Fruit fly (Drosophila melanogaster) whole organism, embryonic: ENCODE measurements around the gene Tdg.

Experiments used
- Atf6 ChIP-seq: fragments of 200-800 bp; sonication (Bioruptor generic); IDR thresholded peaks from 2 replicates; pipeline ENCODE4 v1.3.6; 2022; ENCODE audit warnings: missing biosample characterization, missing genetic modification characterization
- CG10267 ChIP-seq: fragments of 200-800 bp; sonication (Bioruptor generic); optimal IDR thresholded peaks from 2 replicates; lab custom pipeline; 2018; ENCODE audit warnings: missing biosample characterization, mild to moderate bottlenecking, missing genetic modification characterization, moderate library complexity
- CG11085 ChIP-seq: fragments of 200-800 bp; sonication (Bioruptor generic); IDR thresholded peaks from 2 replicates; pipeline ENCODE4 v1.3.6; 2022; ENCODE audit warnings: missing biosample characterization, missing genetic modification characterization
- CG11093 ChIP-seq: fragments of 200-800 bp; sonication (Bioruptor generic); IDR thresholded peaks from 3 replicates; pipeline ENCODE4 v1.3.6; 2022; ENCODE audit warnings: missing biosample characterization, missing genetic modification characterization
- CG11504 ChIP-seq: fragments of 200-800 bp; sonication (Bioruptor generic); optimal IDR thresholded peaks from 3 replicates; lab custom pipeline; 2019; ENCODE audit warnings: missing biosample characterization, mild to moderate bottlenecking, missing genetic modification characterization, moderate library complexity
- CG13287 ChIP-seq: fragments of 200-800 bp; sonication (Bioruptor generic); IDR thresholded peaks from 2 replicates; pipeline ENCODE4 v1.3.6; 2022; ENCODE audit warnings: missing biosample characterization, missing genetic modification characterization; ENCODE audit not compliant: partially characterized antibody
- CG14441 ChIP-seq: fragments of 200-800 bp; sonication (Bioruptor generic); IDR thresholded peaks from 2 replicates; pipeline ENCODE4 v1.3.6; 2022; ENCODE audit warnings: missing biosample characterization, missing genetic modification characterization
- CG1602 ChIP-seq: fragments of 200-800 bp; sonication (Bioruptor generic); optimal IDR thresholded peaks from 3 replicates; lab custom pipeline; 2016; ENCODE audit warnings: missing biosample characterization, missing genetic modification characterization
- CG17361 ChIP-seq: fragments of 200-800 bp; sonication (Bioruptor generic); IDR thresholded peaks from 3 replicates; pipeline ENCODE4 v1.3.6; 2022; ENCODE audit warnings: missing biosample characterization, missing genetic modification characterization
- CG17612 ChIP-seq: fragments of 200-800 bp; sonication (Bioruptor generic); IDR thresholded peaks from 2 replicates; pipeline ENCODE4 v1.3.6; 2022; ENCODE audit warnings: missing biosample characterization, missing genetic modification characterization
- CG2202 ChIP-seq: fragments of 200-800 bp; sonication (Bioruptor generic); optimal IDR thresholded peaks from 2 replicates; lab custom pipeline; 2018; ENCODE audit warnings: missing biosample characterization, mild to moderate bottlenecking, missing genetic modification characterization
- CG5953 ChIP-seq: fragments of 200-800 bp; sonication (Bioruptor generic); IDR thresholded peaks from 2 replicates; pipeline ENCODE4 v1.3.6; 2022; ENCODE audit warnings: missing biosample characterization, missing genetic modification characterization
- CG6791 ChIP-seq: fragments of 200-800 bp; sonication (Bioruptor generic); IDR thresholded peaks from 3 replicates; pipeline ENCODE4 v1.3.6; 2022; ENCODE audit warnings: missing biosample characterization, missing genetic modification characterization; ENCODE audit not compliant: partially characterized antibody
- CG7556 ChIP-seq: fragments of 200-800 bp; sonication (Bioruptor generic); optimal IDR thresholded peaks from 2 replicates; lab custom pipeline; 2017; ENCODE audit warnings: missing biosample characterization, mild to moderate bottlenecking, missing genetic modification characterization
- CG8388 ChIP-seq: fragments of 200-800 bp; sonication (Bioruptor generic); optimal IDR thresholded peaks from 2 replicates; lab custom pipeline; 2019; ENCODE audit warnings: missing biosample characterization, mild to moderate bottlenecking, missing genetic modification characterization, moderate library complexity
- CG9876 ChIP-seq: fragments of 200-800 bp; sonication (Bioruptor generic); optimal IDR thresholded peaks from 2 replicates; lab custom pipeline; 2016; ENCODE audit warnings: missing biosample characterization, missing genetic modification characterization
- CkIIα-i1 ChIP-seq: fragments of 200-800 bp; sonication (Bioruptor generic); IDR thresholded peaks from 2 replicates; pipeline ENCODE4 v1.3.6; 2022; ENCODE audit warnings: missing biosample characterization, missing genetic modification characterization
- CrebB ChIP-seq: fragments of 200-800 bp; sonication (Bioruptor generic); optimal IDR thresholded peaks from 3 replicates; lab custom pipeline; 2018; ENCODE audit warnings: missing biosample characterization, mild to moderate bottlenecking, missing genetic modification characterization
- Dad ChIP-seq: fragments of 200-800 bp; sonication (Bioruptor generic); optimal IDR thresholded peaks from 3 replicates; lab custom pipeline; 2016; ENCODE audit warnings: missing biosample characterization, missing genetic modification characterization
- Dfd ChIP-seq, 2 experiments: fragments of >200 bp; optimal IDR thresholded peaks; 2 replicates each; lab custom pipeline; 2017; ENCODE audit warnings: missing biosample characterization in 2 of 2, missing genetic modification characterization in 2 of 2
- Dip2 ChIP-seq: fragments of 200-800 bp; sonication (Bioruptor generic); IDR thresholded peaks from 2 replicates; pipeline ENCODE4 v1.3.6; 2022; ENCODE audit warnings: missing biosample characterization, missing genetic modification characterization
- Dip3 ChIP-seq: fragments of 200-800 bp; sonication (Bioruptor generic); optimal IDR thresholded peaks from 3 replicates; lab custom pipeline; 2016; ENCODE audit warnings: missing biosample characterization, missing genetic modification characterization
- E2f1 ChIP-seq: fragments of 200-800 bp; sonication (Bioruptor generic); IDR thresholded peaks from 2 replicates; pipeline ENCODE4 v1.3.6; 2022; ENCODE audit warnings: missing biosample characterization, missing genetic modification characterization
- Gug ChIP-seq: fragments of 200-800 bp; sonication (Bioruptor generic); IDR thresholded peaks from 4 replicates; pipeline ENCODE4 v1.3.6; 2022; ENCODE audit warnings: missing biosample characterization, missing genetic modification characterization
- HHEX ChIP-seq: fragments of 200-800 bp; sonication (Bioruptor generic); optimal IDR thresholded peaks from 3 replicates; lab custom pipeline; 2017; ENCODE audit warnings: missing biosample characterization, mild to moderate bottlenecking, missing genetic modification characterization, missing genetic modification reagents
- HLH4C ChIP-seq: fragments of 200-800 bp; sonication (Bioruptor generic); IDR thresholded peaks from 3 replicates; pipeline ENCODE4 v1.3.6; 2022; ENCODE audit warnings: missing biosample characterization, missing genetic modification characterization; ENCODE audit not compliant: partially characterized antibody
- Hr39 ChIP-seq: fragments of >200 bp; optimal IDR thresholded peaks from 2 replicates; lab custom pipeline; 2017
- NC2β ChIP-seq: fragments of 200-800 bp; sonication (Bioruptor generic); optimal IDR thresholded peaks from 2 replicates; lab custom pipeline; 2016; ENCODE audit warnings: missing biosample characterization, missing genetic modification characterization
- NK7.1 ChIP-seq: fragments of 200-800 bp; sonication (Bioruptor generic); optimal IDR thresholded peaks from 3 replicates; lab custom pipeline; 2016; ENCODE audit warnings: missing biosample characterization, missing genetic modification characterization
- Nf-YB ChIP-seq: fragments of 200-800 bp; sonication (Bioruptor generic); optimal IDR thresholded peaks from 3 replicates; lab custom pipeline; 2019; ENCODE audit warnings: missing biosample characterization, mild to moderate bottlenecking, missing genetic modification characterization, moderate library complexity
- Optix ChIP-seq: fragments of 200-800 bp; sonication (Bioruptor generic); IDR thresholded peaks from 3 replicates; pipeline ENCODE4 v1.3.6; 2022; ENCODE audit warnings: missing biosample characterization, missing genetic modification characterization
- Tbp ChIP-seq: fragments of >200 bp; optimal IDR thresholded peaks from 2 replicates; lab custom pipeline; 2018; ENCODE audit warnings: missing biosample characterization, missing genetic modification characterization
- Usf ChIP-seq: fragments of 200-800 bp; sonication (Bioruptor generic); optimal IDR thresholded peaks from 2 replicates; lab custom pipeline; 2017; ENCODE audit warnings: missing genotype, missing biosample characterization, missing genetic modification characterization
- bab2 ChIP-seq: fragments of 200-800 bp; sonication (Bioruptor generic); optimal IDR thresholded peaks from 2 replicates; lab custom pipeline; 2016; ENCODE audit warnings: missing biosample characterization, missing genetic modification characterization
- bbx ChIP-seq: fragments of 200-800 bp; sonication (Bioruptor generic); IDR thresholded peaks from 2 replicates; pipeline ENCODE4 v1.3.6; 2022; ENCODE audit warnings: missing biosample characterization, missing genetic modification characterization; ENCODE audit not compliant: partially characterized antibody
- ci ChIP-seq: fragments of 200-800 bp; sonication (Bioruptor generic); IDR thresholded peaks from 3 replicates; pipeline ENCODE4 v1.3.6; 2022; ENCODE audit warnings: missing biosample characterization, missing genetic modification characterization
- corto ChIP-seq: fragments of 200-800 bp; sonication (Bioruptor generic); optimal IDR thresholded peaks from 2 replicates; lab custom pipeline; 2016; ENCODE audit warnings: missing biosample characterization, mild to moderate bottlenecking, missing genetic modification characterization, moderate library complexity
- crc ChIP-seq: fragments of 200-800 bp; sonication (Bioruptor generic); optimal IDR thresholded peaks from 2 replicates; lab custom pipeline; 2016; ENCODE audit warnings: missing biosample characterization, missing genetic modification characterization
- crol ChIP-seq: fragments of 200-800 bp; sonication (Bioruptor generic); IDR thresholded peaks from 2 replicates; pipeline ENCODE4 v1.3.6; 2022; ENCODE audit warnings: missing biosample characterization, missing genetic modification characterization
- esg ChIP-seq: fragments of 200-800 bp; sonication (Bioruptor generic); conservative IDR thresholded peaks from 2 replicates; pipeline ENCODE4 v1.3.6; 2022; ENCODE audit warnings: missing biosample characterization, missing genetic modification characterization
- fd96Cb ChIP-seq: fragments of 200-800 bp; sonication (Bioruptor generic); optimal IDR thresholded peaks from 2 replicates; lab custom pipeline; 2018; ENCODE audit warnings: missing biosample characterization, mild to moderate bottlenecking, missing genetic modification characterization, moderate library complexity
- gt ChIP-seq: fragments of 200-800 bp; sonication (Bioruptor generic); IDR thresholded peaks from 2 replicates; pipeline ENCODE4 v1.3.6; 2022; ENCODE audit warnings: missing biosample characterization, missing genetic modification characterization
- ham ChIP-seq: fragments of 200-800 bp; sonication (Bioruptor generic); IDR thresholded peaks from 2 replicates; pipeline ENCODE4 v1.3.6; 2022; ENCODE audit warnings: missing biosample characterization, missing genetic modification characterization
- insv ChIP-seq, 2 experiments: fragments of 200-800 bp; sonication (Bioruptor generic); optimal IDR thresholded peaks; 3 replicates each; lab custom pipeline; 2016 to 2018; ENCODE audit warnings: missing biosample characterization in 2 of 2, missing genetic modification characterization in 2 of 2
- lbe ChIP-seq: fragments of 200-800 bp; sonication (Bioruptor generic); optimal IDR thresholded peaks from 2 replicates; lab custom pipeline; 2016; ENCODE audit warnings: missing biosample characterization, mild to moderate bottlenecking, missing genetic modification characterization
- odd ChIP-seq: fragments of 200-800 bp; sonication (Bioruptor generic); optimal IDR thresholded peaks from 2 replicates; lab custom pipeline; 2017; ENCODE audit warnings: missing biosample characterization, mild to moderate bottlenecking, missing genetic modification characterization
- pan ChIP-seq, 4 experiments: fragments of >200 bp in 3 of 4; fragments of 200-800 bp in 1 of 4; sonication (Bioruptor generic) in 1 of 4; optimal IDR thresholded peaks in 3 of 4; IDR thresholded peaks in 1 of 4; 2 replicates each; pipeline versions ENCODE4 v1.3.6 to Lab custom; 2017 to 2022; ENCODE audit warnings: missing biosample characterization in 2 of 4, missing genetic modification characterization in 2 of 4, mixed read lengths in 1 of 4
- ssp ChIP-seq: fragments of 200-800 bp; sonication (Bioruptor generic); IDR thresholded peaks from 2 replicates; pipeline ENCODE4 v1.3.6; 2022; ENCODE audit warnings: missing biosample characterization, missing genetic modification characterization
- trem ChIP-seq: fragments of 200-800 bp; optimal IDR thresholded peaks from 3 replicates; lab custom pipeline; 2019; ENCODE audit warnings: missing biosample characterization, mild to moderate bottlenecking, missing genetic modification characterization, moderate library complexity
- unc-4 ChIP-seq: fragments of 200-800 bp; sonication (Bioruptor generic); IDR thresholded peaks from 2 replicates; pipeline ENCODE4 v1.3.6; 2022; ENCODE audit warnings: missing biosample characterization, missing genetic modification characterization; ENCODE audit not compliant: partially characterized antibody
- usp ChIP-seq: fragments of >200 bp; optimal IDR thresholded peaks from 2 replicates; lab custom pipeline; 2017; ENCODE audit warnings: missing biosample characterization, missing genetic modification characterization

Gene Tdg

dm6 chr4:497724-498123 is 59.9 kb downstream of the Tdg start (continued):
- peak; percentile 63 for TF ChIP-seq Usf
- no peak for TF ChIP-seq Tbp
- TF ChIP-seq CG2202 (tag; lab: Kevin White, UChicago) = peak; percentile 99
- no peak for TF ChIP-seq corto (GFP tag; lab: Kevin White, UChicago)
- peak; percentile 90 for TF ChIP-seq NK7.1
- TF ChIP-seq Dfd (GFP tag; optimal IDR thresholded peaks at IDR 0.05; lab: Kevin White, UChicago) = no peak
- peak; percentile 79 for TF ChIP-seq Dad (GFP tag; lab: Kevin White, UChicago)
- TF ChIP-seq gt = no peak
- no peak for TF ChIP-seq bbx (GFP tag; lab: Robert Waterston, UW)
- TF ChIP-seq pan (optimal IDR thresholded peaks at IDR 0.05; lab: Kevin White, UChicago) = no peak
- peak in 1 of 2 experiments; percentile 81 for TF ChIP-seq pan (GFP tag; optimal IDR thresholded peaks at IDR 0.05 in 1 of 2, IDR thresholded peaks at IDR 0.05 in 1 of 2)
- peak; percentile 96 for TF ChIP-seq HHEX
- peak; percentile 91 for TF ChIP-seq Atf6 (GFP tag; lab: Robert Waterston, UW)
- TF ChIP-seq E2f1 = no peak; the same call in 1 of the 2 replicates
- peak; percentile 48 to 84 for TF ChIP-seq insv (GFP tag; optimal IDR thresholded peaks at IDR 0.05; lab: Kevin White, UChicago)
- peak; percentile 86 for TF ChIP-seq Nf-YB (GFP tag; lab: Kevin White, UChicago)
- peak; percentile 97 for TF ChIP-seq CrebB
- peak; percentile 68; the same call in 1 of the 2 replicates for TF ChIP-seq CG14441 (GFP tag; lab: Robert Waterston, UW)
- peak; percentile 43 for TF ChIP-seq Dip3 (GFP tag; lab: Kevin White, UChicago)
- peak; percentile 83 for TF ChIP-seq CG10267 (tag; lab: Kevin White, UChicago)
- no peak for TF ChIP-seq crol (GFP tag; lab: Robert Waterston, UW)
- TF ChIP-seq CG13287 (GFP tag; lab: Robert Waterston, UW) = no peak
- no peak for TF ChIP-seq Gug (GFP tag; lab: Robert Waterston, UW)
- TF ChIP-seq fd96Cb (tag; lab: Kevin White, UChicago) = peak; percentile 79
- TF ChIP-seq odd (GFP tag; lab: Kevin White, UChicago) = peak; percentile 97
- no peak for TF ChIP-seq esg (GFP tag; lab: Robert Waterston, UW)
- TF ChIP-seq CG17361 (GFP tag; lab: Robert Waterston, UW) = peak; percentile 78; the same call in 2 of the 3 replicates
- TF ChIP-seq unc-4 (GFP tag; lab: Robert Waterston, UW) = no peak
- peak; percentile 92 for TF ChIP-seq bab2 (GFP tag; lab: Kevin White, UChicago)
- TF ChIP-seq CG7556 (GFP tag; lab: Kevin White, UChicago) = peak; percentile 93
- peak; percentile 87 for TF ChIP-seq trem
- no peak for TF ChIP-seq Optix (GFP tag; lab: Robert Waterston, UW)
- TF ChIP-seq NC2β (GFP tag; lab: Kevin White, UChicago) = peak; percentile 95
- TF ChIP-seq ham (GFP tag; lab: Robert Waterston, UW) = no peak
- TF ChIP-seq crc (GFP tag; lab: Kevin White, UChicago) = peak; percentile 75
- peak; percentile 79 for TF ChIP-seq CG11504
- no peak for TF ChIP-seq Hr39 (lab: Kevin White, UChicago)
- no peak for TF ChIP-seq CG17612 (GFP tag; lab: Robert Waterston, UW)
- TF ChIP-seq ci (GFP tag; lab: Robert Waterston, UW) = peak; percentile 96
- peak; percentile 23; the same call in 1 of the 2 replicates for TF ChIP-seq CG11085 (GFP tag; lab: Robert Waterston, UW)
- no peak for TF ChIP-seq usp
- TF ChIP-seq ssp (GFP tag; lab: Robert Waterston, UW) = no peak
- TF ChIP-seq CG8388 = peak; percentile 78
- TF ChIP-seq Dip2 (GFP tag; lab: Robert Waterston, UW) = no peak
- no peak for TF ChIP-seq HLH4C (GFP tag; lab: Robert Waterston, UW)
- TF ChIP-seq CG5953 (GFP tag; lab: Robert Waterston, UW) = peak; percentile 68; the same call in 1 of the 2 replicates
- peak; percentile 51 for TF ChIP-seq lbe (GFP tag; lab: Kevin White, UChicago)
- TF ChIP-seq CG6791 (GFP tag; lab: Robert Waterston, UW) = no peak
- no peak for TF ChIP-seq CkIIα-i1 (GFP tag; lab: Robert Waterston, UW)
- peak; percentile 80 for TF ChIP-seq CG1602 (GFP tag; lab: Kevin White, UChicago)
- TF ChIP-seq CG9876 (GFP tag; lab: Kevin White, UChicago) = peak; percentile 76
- TF ChIP-seq CG11093 (GFP tag; lab: Robert Waterston, UW) = no peak; the same call in 2 of the 3 replicates
